Fruit fly (Drosophila melanogaster): Measurements from ENCODE around the gene Lar.

Lar gene

DNA sequence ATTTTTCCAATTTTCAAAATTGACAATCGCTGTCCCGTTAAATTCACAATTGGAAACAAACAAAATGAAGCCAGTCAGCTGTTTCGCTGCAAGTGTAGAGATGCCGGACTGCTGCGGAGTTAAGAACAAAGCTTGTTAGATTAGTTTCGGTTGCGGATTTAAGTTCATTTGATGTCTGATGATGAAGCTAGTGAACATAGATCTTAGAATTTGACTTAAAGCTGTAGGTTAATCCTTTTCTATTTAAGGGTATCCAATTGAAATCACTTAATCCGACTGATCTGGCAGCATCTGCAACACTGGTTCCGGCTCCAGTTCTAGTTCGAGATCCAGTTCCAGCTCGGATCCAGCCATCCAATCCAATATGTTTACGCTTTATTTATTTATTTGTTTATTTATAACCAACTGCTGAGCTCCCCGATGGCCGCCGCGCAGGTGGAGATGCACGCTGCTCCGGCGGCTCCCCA is 2.5 kb upstream of the Lar start, which contains the start of the genes PCNA2 and CG10366 (continued):
- TF ChIP-seq ttk (GFP tag; IDR thresholded peaks at IDR 0.05): no peak
- TF ChIP-seq maf-S (GFP tag; optimal IDR thresholded peaks at IDR 0.05): peak; percentile 59
- TF ChIP-seq CG2116 (GFP tag; optimal IDR thresholded peaks at IDR 0.05): peak; percentile 66
- peak; percentile 81 for TF ChIP-seq CG30403 (GFP tag; optimal IDR thresholded peaks at IDR 0.05)
- TF ChIP-seq mam (GFP tag; optimal IDR thresholded peaks at IDR 0.05): peak; percentile 77
- TF ChIP-seq CG9932 (GFP tag; IDR thresholded peaks at IDR 0.05): peak; percentile 67
- no peak for TF ChIP-seq Sox100B (GFP tag; optimal IDR thresholded peaks at IDR 0.05)
- peak; percentile 100 for TF ChIP-seq CG15514 (GFP tag; optimal IDR thresholded peaks at IDR 0.05)
- TF ChIP-seq sob (GFP tag; IDR thresholded peaks at IDR 0.05): peak; percentile 50; the same call in 1 of the 2 replicates
- peak; percentile 56 for TF ChIP-seq Mes4 (GFP tag; optimal IDR thresholded peaks at IDR 0.05)
- TF ChIP-seq CG5245 (GFP tag; optimal IDR thresholded peaks at IDR 0.05): peak; percentile 48
- peak; percentile 56; the same call in 2 of the 3 replicates for TF ChIP-seq CG17361 (GFP tag; IDR thresholded peaks at IDR 0.05)
- no peak for TF ChIP-seq CG4707 (GFP tag; optimal IDR thresholded peaks at IDR 0.05)
- TF ChIP-seq CG18476 (GFP tag; optimal IDR thresholded peaks at IDR 0.05): peak; percentile 54
- TF ChIP-seq B-H1 (GFP tag; IDR thresholded peaks at IDR 0.05): 0 out of 3 replicates have a peak, but pooled peaks have one; percentile 12
- TF ChIP-seq Blimp-1 (GFP tag; optimal IDR thresholded peaks at IDR 0.05): peak; percentile 35
- peak; percentile 84 for TF ChIP-seq CG2712 (tag; optimal IDR thresholded peaks at IDR 0.05)
- TF ChIP-seq HmgZ (tag; optimal IDR thresholded peaks at IDR 0.05): peak; percentile 86
- peak; percentile 88 for TF ChIP-seq Nf-YC (tag; optimal IDR thresholded peaks at IDR 0.05)
- TF ChIP-seq danr (GFP tag; IDR thresholded peaks at IDR 0.05): no peak
- peak; percentile 39; the same call in 1 of the 3 replicates for TF ChIP-seq vnd (GFP tag; IDR thresholded peaks at IDR 0.05; ENCODE audit: partially characterized antibody)
- peak; percentile 51 for TF ChIP-seq Camta (GFP tag; optimal IDR thresholded peaks at IDR 0.05)
- TF ChIP-seq Aef1 (GFP tag; IDR thresholded peaks at IDR 0.05): peak; percentile 34; the same call in 1 of the 3 replicates
- no peak for TF ChIP-seq grn (GFP tag; optimal IDR thresholded peaks at IDR 0.05)
- TF ChIP-seq CG13424 (tag; optimal IDR thresholded peaks at IDR 0.05): peak; percentile 81
- peak; percentile 5 for TF ChIP-seq CG16815 (GFP tag; optimal IDR thresholded peaks at IDR 0.05)
- no peak for TF ChIP-seq Opbp (GFP tag; IDR thresholded peaks at IDR 0.05; ENCODE audit: partially characterized antibody)
- TF ChIP-seq HHEX (GFP tag; optimal IDR thresholded peaks at IDR 0.05): peak; percentile 54
- TF ChIP-seq eve (GFP tag; optimal IDR thresholded peaks at IDR 0.05): no peak
- peak; percentile 84 for TF ChIP-seq CoRest (tag; optimal IDR thresholded peaks at IDR 0.05)
- TF ChIP-seq CG11398 (GFP tag; optimal IDR thresholded peaks at IDR 0.05): peak; percentile 26
- TF ChIP-seq caup (GFP tag; optimal IDR thresholded peaks at IDR 0.05; ENCODE audit: severe bottlenecking): peak; percentile 35
- no peak for TF ChIP-seq CG5953 (GFP tag; IDR thresholded peaks at IDR 0.05)
- peak; percentile 78 for TF ChIP-seq CG13775 (GFP tag; optimal IDR thresholded peaks at IDR 0.05)
- no peak for TF ChIP-seq br (optimal IDR thresholded peaks at IDR 0.05)
- TF ChIP-seq pho (GFP tag; optimal IDR thresholded peaks at IDR 0.05): peak; percentile 65
- no peak for TF ChIP-seq bigmax (GFP tag; optimal IDR thresholded peaks at IDR 0.05)
- peak; percentile 28 for TF ChIP-seq CG9437 (GFP tag; optimal IDR thresholded peaks at IDR 0.05)
- TF ChIP-seq HLH4C (GFP tag; IDR thresholded peaks at IDR 0.05; ENCODE audit: partially characterized antibody): no peak
- TF ChIP-seq BEAF-32 (GFP tag; optimal IDR thresholded peaks at IDR 0.05): peak; percentile 47
- TF ChIP-seq CG14667 (GFP tag; IDR thresholded peaks at IDR 0.05): no peak
- no peak for TF ChIP-seq lov (optimal IDR thresholded peaks at IDR 0.05)
- no peak for TF ChIP-seq lov (GFP tag; IDR thresholded peaks at IDR 0.05)
- no peak for TF ChIP-seq CG10321 (GFP tag; IDR thresholded peaks at IDR 0.05)
- TF ChIP-seq dmrt11E (tag; optimal IDR thresholded peaks at IDR 0.05): peak; percentile 62
- peak; percentile 10 for TF ChIP-seq sd (tag; optimal IDR thresholded peaks at IDR 0.05)
- peak; percentile 42 for TF ChIP-seq CG1602 (GFP tag; optimal IDR thresholded peaks at IDR 0.05)
- peak; percentile 56 for TF ChIP-seq Meics (GFP tag; optimal IDR thresholded peaks at IDR 0.05)
- no peak for TF ChIP-seq Dip2 (GFP tag; IDR thresholded peaks at IDR 0.05)
- TF ChIP-seq CG15696 (tag; optimal IDR thresholded peaks at IDR 0.05): peak; percentile 72
- TF ChIP-seq CG10267 (tag; optimal IDR thresholded peaks at IDR 0.05): peak; percentile 67

All from whole organism, embryonic.